Fruit fly (Drosophila melanogaster) whole organism, embryonic: Measurements from ENCODE around the gene CG31957.
A peak's percentile ranks its signal among the peaks of the same experiment; 100 is the strongest.

Source experiments
- Atf3 ChIP-seq: fragments of 200-800 bp; sonication (Bioruptor generic); optimal IDR thresholded peaks from 3 replicates; lab custom pipeline; 2016; ENCODE audit warnings: missing biosample characterization, missing genetic modification characterization
- BEAF-32 ChIP-seq: fragments of 200-800 bp; sonication (Bioruptor generic); optimal IDR thresholded peaks from 3 replicates; lab custom pipeline; 2017; ENCODE audit warnings: missing biosample characterization, missing genetic modification characterization, mild to moderate bottlenecking, moderate library complexity, missing genetic modification reagents
- BtbVII ChIP-seq: fragments of 200-800 bp; sonication (Bioruptor generic); optimal IDR thresholded peaks from 3 replicates; lab custom pipeline; 2017; ENCODE audit warnings: missing biosample characterization, mild to moderate bottlenecking, missing genetic modification characterization
- CG10431 ChIP-seq: fragments of 200-800 bp; sonication (Bioruptor generic); optimal IDR thresholded peaks from 3 replicates; lab custom pipeline; 2018; ENCODE audit warnings: missing biosample characterization, mild to moderate bottlenecking, missing genetic modification characterization
- CG11723 ChIP-seq: fragments of 200-800 bp; sonication (Bioruptor generic); optimal IDR thresholded peaks from 2 replicates; lab custom pipeline; 2017; ENCODE audit warnings: missing biosample characterization, mild to moderate bottlenecking, missing genetic modification characterization
- CG12071 ChIP-seq: fragments of 200-800 bp; sonication (Bioruptor generic); optimal IDR thresholded peaks from 3 replicates; lab custom pipeline; 2018; ENCODE audit warnings: missing biosample characterization, mild to moderate bottlenecking, missing genetic modification characterization
- CG1233 ChIP-seq: fragments of 200-800 bp; sonication (Bioruptor generic); optimal IDR thresholded peaks from 4 replicates; lab custom pipeline; 2018; ENCODE audit warnings: missing biosample characterization, mild to moderate bottlenecking, missing genetic modification characterization
- CG1602 ChIP-seq: fragments of 200-800 bp; sonication (Bioruptor generic); optimal IDR thresholded peaks from 3 replicates; lab custom pipeline; 2016; ENCODE audit warnings: missing biosample characterization, missing genetic modification characterization
- CG1603 ChIP-seq: fragments of 200-800 bp; sonication (Bioruptor generic); optimal IDR thresholded peaks from 2 replicates; lab custom pipeline; 2019; ENCODE audit warnings: missing biosample characterization, mild to moderate bottlenecking, missing genetic modification characterization, moderate library complexity
- CG17328 ChIP-seq: fragments of 200-800 bp; sonication (Bioruptor generic); IDR thresholded peaks from 2 replicates; pipeline ENCODE4 v1.3.6; 2022; ENCODE audit warnings: missing biosample characterization, missing genetic modification characterization
- CG2116 ChIP-seq: fragments of 200-800 bp; sonication (Bioruptor generic); optimal IDR thresholded peaks from 3 replicates; lab custom pipeline; 2018; ENCODE audit warnings: missing biosample characterization, mild to moderate bottlenecking, missing genetic modification characterization
- CG30403 ChIP-seq: fragments of 200-800 bp; sonication (Bioruptor generic); optimal IDR thresholded peaks from 3 replicates; lab custom pipeline; 2016; ENCODE audit warnings: missing biosample characterization, missing genetic modification characterization
- CG3065 ChIP-seq: fragments of 200-800 bp; sonication (Bioruptor generic); optimal IDR thresholded peaks from 2 replicates; lab custom pipeline; 2016; ENCODE audit warnings: missing biosample characterization, missing genetic modification characterization
- CG34224 ChIP-seq: fragments of 200-800 bp; sonication (Bioruptor generic); IDR thresholded peaks from 3 replicates; pipeline ENCODE4 v1.3.6; 2022; ENCODE audit warnings: missing biosample characterization, missing genetic modification characterization; ENCODE audit not compliant: partially characterized antibody
- CG3726 ChIP-seq: fragments of 200-800 bp; sonication (Bioruptor generic); IDR thresholded peaks from 3 replicates; pipeline ENCODE4, ENCODE4 v1.3.6; 2022; ENCODE audit warnings: missing biosample characterization, missing genetic modification characterization
- CG4360 ChIP-seq: fragments of 200-800 bp; sonication (Bioruptor generic); IDR thresholded peaks from 2 replicates; pipeline ENCODE4 v1.3.6; 2022; ENCODE audit warnings: missing biosample characterization, missing genetic modification characterization
- CG6254 ChIP-seq: fragments of 200-800 bp; sonication (Bioruptor generic); optimal IDR thresholded peaks from 3 replicates; lab custom pipeline; 2017; ENCODE audit warnings: mild to moderate bottlenecking, missing biosample characterization, missing genetic modification reagents, missing genetic modification characterization
- CG8281 ChIP-seq: fragments of 200-800 bp; sonication (Bioruptor generic); optimal IDR thresholded peaks from 2 replicates; lab custom pipeline; 2018; ENCODE audit warnings: missing biosample characterization, mild to moderate bottlenecking, missing genetic modification characterization, moderate library complexity
- CG8388 ChIP-seq: fragments of 200-800 bp; sonication (Bioruptor generic); optimal IDR thresholded peaks from 2 replicates; lab custom pipeline; 2019; ENCODE audit warnings: missing biosample characterization, mild to moderate bottlenecking, missing genetic modification characterization, moderate library complexity
- Dref ChIP-seq: fragments of 200-800 bp; sonication (Bioruptor generic); IDR thresholded peaks from 2 replicates; pipeline ENCODE4 v1.3.6; 2022; ENCODE audit warnings: missing biosample characterization, missing genetic modification characterization
- Ets65A ChIP-seq: fragments of 200-800 bp; sonication (Bioruptor generic); peaks from one replicate; lab custom pipeline; 2016; ENCODE audit warnings: missing biosample characterization, missing genetic modification characterization
- Gsc ChIP-seq: fragments of 200-800 bp; sonication (Bioruptor generic); IDR thresholded peaks from 2 replicates; pipeline ENCODE4 v1.3.6; 2022; ENCODE audit warnings: missing biosample characterization, missing genetic modification characterization
- H2.0 ChIP-seq: fragments of 200-800 bp; sonication (Bioruptor generic); IDR thresholded peaks from 2 replicates; pipeline ENCODE4 v1.3.6; 2022; ENCODE audit warnings: missing biosample characterization, missing genetic modification characterization
- HLHmδ ChIP-seq: fragments of 200-800 bp; sonication (Bioruptor generic); optimal IDR thresholded peaks from 2 replicates; lab custom pipeline; 2018; ENCODE audit warnings: missing biosample characterization, mild to moderate bottlenecking, missing genetic modification characterization, moderate library complexity
- Hand ChIP-seq: fragments of 200-800 bp; sonication (Bioruptor generic); optimal IDR thresholded peaks from 2 replicates; lab custom pipeline; 2017; ENCODE audit warnings: mild to moderate bottlenecking, missing biosample characterization, missing genetic modification reagents, missing genetic modification characterization
- HmgD ChIP-seq: fragments of 200-800 bp; sonication (Bioruptor generic); optimal IDR thresholded peaks from 3 replicates; lab custom pipeline; 2016; ENCODE audit warnings: missing biosample characterization, missing genetic modification characterization
- Lhr ChIP-seq: fragments of 200-800 bp; sonication (Bioruptor generic); optimal IDR thresholded peaks from 3 replicates; lab custom pipeline; 2017; ENCODE audit warnings: mild to moderate bottlenecking, missing biosample characterization, missing genetic modification reagents, missing genetic modification characterization
- MBD-R2 ChIP-seq: fragments of 200-800 bp; sonication (Bioruptor generic); IDR thresholded peaks from 2 replicates; pipeline ENCODE4 v1.3.6; 2022; ENCODE audit warnings: missing biosample characterization, missing genetic modification characterization
- Nf-YC ChIP-seq: fragments of 200-800 bp; optimal IDR thresholded peaks from 3 replicates; lab custom pipeline; 2019; ENCODE audit warnings: missing biosample characterization, mild to moderate bottlenecking, missing genetic modification characterization, moderate library complexity
- Opbp ChIP-seq: fragments of 200-800 bp; sonication (Bioruptor generic); IDR thresholded peaks from 3 replicates; pipeline ENCODE4 v1.3.6; 2022; ENCODE audit warnings: missing biosample characterization, missing genetic modification characterization; ENCODE audit not compliant: partially characterized antibody
- Ssrp ChIP-seq: fragments of 200-800 bp; sonication (Bioruptor generic); optimal IDR thresholded peaks from 2 replicates; lab custom pipeline; 2018; ENCODE audit warnings: missing biosample characterization, mild to moderate bottlenecking, missing genetic modification characterization, moderate library complexity
- al ChIP-seq: fragments of 200-800 bp; sonication (Bioruptor generic); IDR thresholded peaks from 2 replicates; pipeline ENCODE4 v1.3.6; 2022; ENCODE audit warnings: missing biosample characterization, missing genetic modification characterization
- cas ChIP-seq: fragments of 200-800 bp; sonication (Bioruptor generic); IDR thresholded peaks from 2 replicates; pipeline ENCODE4 v1.3.6; 2022; ENCODE audit warnings: missing biosample characterization, missing genetic modification characterization
- chm ChIP-seq: fragments of 200-800 bp; sonication (Bioruptor generic); IDR thresholded peaks from 2 replicates; pipeline ENCODE4 v1.3.6; 2022; ENCODE audit warnings: missing biosample characterization, missing genetic modification characterization
- ci ChIP-seq: fragments of 200-800 bp; sonication (Bioruptor generic); IDR thresholded peaks from 3 replicates; pipeline ENCODE4 v1.3.6; 2022; ENCODE audit warnings: missing biosample characterization, missing genetic modification characterization
- dysf ChIP-seq: fragments of 200-800 bp; sonication (Bioruptor generic); IDR thresholded peaks from 3 replicates; pipeline ENCODE4 v1.3.6; 2022; ENCODE audit warnings: missing biosample characterization, missing genetic modification characterization
- esg ChIP-seq: fragments of 200-800 bp; sonication (Bioruptor generic); conservative IDR thresholded peaks from 2 replicates; pipeline ENCODE4 v1.3.6; 2022; ENCODE audit warnings: missing biosample characterization, missing genetic modification characterization
- gem ChIP-seq: fragments of 200-800 bp; sonication (Bioruptor generic); optimal IDR thresholded peaks from 2 replicates; lab custom pipeline; 2019; ENCODE audit warnings: missing biosample characterization, mild to moderate bottlenecking, missing genetic modification characterization, moderate library complexity
- h ChIP-seq: fragments of >200 bp; optimal IDR thresholded peaks from 2 replicates; lab custom pipeline; 2017
- hb ChIP-seq: fragments of 200-800 bp; sonication (Bioruptor generic); IDR thresholded peaks from 3 replicates; pipeline ENCODE4 v1.3.6; 2022; ENCODE audit warnings: missing biosample characterization, missing genetic modification characterization; ENCODE audit not compliant: partially characterized antibody
- kni ChIP-seq: fragments of 200-800 bp; sonication (Bioruptor generic); optimal IDR thresholded peaks from 3 replicates; lab custom pipeline; 2017; ENCODE audit warnings: mild to moderate bottlenecking, missing biosample characterization, missing genetic modification reagents, missing genetic modification characterization
- lilli ChIP-seq: fragments of 200-800 bp; sonication (Bioruptor generic); optimal IDR thresholded peaks from 3 replicates; lab custom pipeline; 2016; ENCODE audit warnings: missing biosample characterization, missing genetic modification characterization
- pfk ChIP-seq: fragments of 200-800 bp; sonication (Bioruptor generic); optimal IDR thresholded peaks from 2 replicates; lab custom pipeline; 2018; ENCODE audit warnings: missing biosample characterization, mild to moderate bottlenecking, missing genetic modification characterization, moderate library complexity
- pum ChIP-seq: fragments of 200-800 bp; sonication (Bioruptor generic); optimal IDR thresholded peaks from 2 replicates; lab custom pipeline; 2016; ENCODE audit warnings: missing biosample characterization, missing genetic modification characterization
- ro ChIP-seq: fragments of 200-800 bp; sonication (Bioruptor generic); IDR thresholded peaks from 2 replicates; pipeline ENCODE4 v1.3.6; 2022; ENCODE audit warnings: missing biosample characterization, missing genetic modification characterization
- row ChIP-seq: fragments of 200-800 bp; sonication (Bioruptor generic); IDR thresholded peaks from 3 replicates; pipeline ENCODE4 v1.3.6; 2022; ENCODE audit warnings: missing biosample characterization, missing genetic modification characterization
- tx ChIP-seq: fragments of 200-800 bp; sonication (Bioruptor generic); optimal IDR thresholded peaks from 2 replicates; lab custom pipeline; 2016; ENCODE audit warnings: missing biosample characterization, missing genetic modification characterization
- unpg ChIP-seq: fragments of 200-800 bp; sonication (Bioruptor generic); optimal IDR thresholded peaks from 3 replicates; lab custom pipeline; 2018; ENCODE audit warnings: missing biosample characterization, mild to moderate bottlenecking, missing genetic modification characterization, moderate library complexity
- vvl ChIP-seq: fragments of 200-800 bp; sonication (Bioruptor generic); IDR thresholded peaks from 2 replicates; pipeline ENCODE4 v1.3.6; 2022; ENCODE audit warnings: missing biosample characterization, missing genetic modification characterization
- zfh1 ChIP-seq: fragments of 200-800 bp; sonication (Bioruptor generic); IDR thresholded peaks from 3 replicates; pipeline ENCODE4 v1.3.6; 2022; ENCODE audit warnings: missing biosample characterization, missing genetic modification characterization

Gene CG31957

DNA sequence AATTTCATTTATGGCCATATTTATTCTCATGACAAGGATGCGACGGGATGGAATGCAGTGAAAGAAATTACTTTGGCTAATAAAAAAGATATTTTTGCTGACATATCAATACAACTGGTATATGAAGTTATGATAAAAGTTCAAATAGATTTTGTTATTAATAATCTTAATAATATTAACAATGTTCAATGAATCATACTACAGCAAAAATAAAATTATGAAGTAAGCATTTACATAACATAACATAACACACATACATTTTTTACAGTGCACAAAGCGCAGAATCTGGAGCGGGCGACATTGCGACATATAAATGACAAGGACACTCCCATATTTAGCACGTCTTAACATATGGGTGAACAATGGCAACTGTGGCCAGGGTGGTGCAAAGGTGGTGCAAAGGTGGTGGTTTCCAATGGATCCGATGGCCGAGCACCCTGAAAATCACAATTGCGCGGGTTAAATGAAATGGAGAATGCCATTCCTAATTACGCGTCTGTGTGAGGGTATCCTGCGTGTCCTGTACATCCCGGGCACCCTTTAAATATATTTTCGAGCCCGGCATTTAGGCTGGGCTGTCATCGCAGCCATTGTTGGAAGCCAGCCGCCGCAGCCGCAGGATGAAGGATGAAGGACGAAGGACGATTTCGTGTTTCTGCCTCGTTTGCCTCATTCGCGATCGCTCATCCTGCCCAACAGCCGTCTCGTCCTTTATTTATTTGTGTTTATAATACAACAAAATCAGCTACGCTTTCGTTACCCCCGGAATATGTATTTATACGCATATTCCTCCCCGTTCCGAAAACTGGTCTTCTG is 27.2 kb downstream of the CG31957 start (continued):
- TF ChIP-seq HmgD (GFP tag; lab: Kevin White, UChicago) (no peak), h (lab: Kevin White, UChicago) (no peak), Dref (no peak), Nf-YC (tag; lab: Kevin White, UChicago) (peak; percentile 71), pum (GFP tag; lab: Kevin White, UChicago) (no peak), CG8281 (no peak), kni (GFP tag; lab: Kevin White, UChicago) (peak; percentile 31), HLHmδ (GFP tag; lab: Kevin White, UChicago) (no peak), BEAF-32 (no peak), CG2116 (GFP tag; lab: Kevin White, UChicago) (no peak), Hand (GFP tag; lab: Kevin White, UChicago) (no peak), tx (GFP tag; lab: Kevin White, UChicago) (no peak), pfk (GFP tag; lab: Kevin White, UChicago) (no peak), ro (GFP tag; lab: Robert Waterston, UW) (no peak), al (GFP tag; lab: Robert Waterston, UW) (no peak), CG12071 (GFP tag; lab: Kevin White, UChicago) (no peak), CG4360 (GFP tag; lab: Robert Waterston, UW) (no peak), cas (GFP tag; lab: Robert Waterston, UW) (no peak), Atf3 (GFP tag; lab: Kevin White, UChicago) (no peak), CG6254 (no peak), CG34224 (GFP tag; lab: Robert Waterston, UW) (no peak), CG11723 (GFP tag; lab: Kevin White, UChicago) (no peak), esg (GFP tag; lab: Robert Waterston, UW) (no peak), CG1233 (GFP tag; lab: Kevin White, UChicago) (no peak), CG3726 (GFP tag; lab: Robert Waterston, UW) (no peak), CG10431 (GFP tag; lab: Kevin White, UChicago) (no peak), CG3065 (GFP tag; lab: Kevin White, UChicago) (no peak), hb (GFP tag; lab: Robert Waterston, UW) (no peak), Opbp (no peak), Lhr (GFP tag; lab: Kevin White, UChicago) (no peak), chm (GFP tag; lab: Robert Waterston, UW) (no peak), Gsc (GFP tag; lab: Robert Waterston, UW) (no peak)

- peak; percentile 44 for TF ChIP-seq CG8388 (GFP tag; lab: Kevin White, UChicago)
- TF ChIP-seq Ets65A (GFP tag; lab: Kevin White, UChicago), result peak; percentile 44
- TF ChIP-seq Ssrp (tag; lab: Kevin White, UChicago), result peak; percentile 2
- no peak for TF ChIP-seq MBD-R2
- TF ChIP-seq zfh1 (GFP tag; lab: Robert Waterston, UW), result 0 out of 3 replicates have a peak, but pooled peaks have one; percentile 32
- no peak for TF ChIP-seq BtbVII (GFP tag; lab: Kevin White, UChicago)
- no peak for TF ChIP-seq HmgD (GFP tag; lab: Kevin White, UChicago)
- peak; percentile 9; the same call in 1 of the 3 replicates for TF ChIP-seq row
- peak; percentile 33 for TF ChIP-seq unpg (GFP tag; lab: Kevin White, UChicago)
- TF ChIP-seq CG1602 (GFP tag; lab: Kevin White, UChicago), result no peak
- TF ChIP-seq H2.0 (GFP tag; lab: Robert Waterston, UW), result peak; percentile 48; the same call in 1 of the 2 replicates
- peak; percentile 3 for TF ChIP-seq CG30403
- peak; percentile 32; the same call in 1 of the 2 replicates for TF ChIP-seq CG17328
- peak; percentile 53; the same call in 1 of the 3 replicates for TF ChIP-seq ci (GFP tag; lab: Robert Waterston, UW)
- peak; percentile 11 for TF ChIP-seq lilli (GFP tag; lab: Kevin White, UChicago)
- 0 out of 3 replicates have a peak, but pooled peaks have one; percentile 30 for TF ChIP-seq dysf
- TF ChIP-seq CG1603 (tag; lab: Kevin White, UChicago), result peak; percentile 24
- 0 out of 2 replicates have a peak, but pooled peaks have one; percentile 13 for TF ChIP-seq vvl (GFP tag; lab: Robert Waterston, UW)
- TF ChIP-seq gem (tag; lab: Kevin White, UChicago), result peak; percentile 37
Measured at dm6 chr2L:3844135-3844534, 28.1 kb downstream of the CG31957 start.
